Fruit fly (Drosophila melanogaster) whole organism, prepupa: ENCODE results near the gene Eip78C.

ENCODE experiments used
- CG10669 ChIP-seq: fragments of 200-800 bp; sonication (Bioruptor generic); optimal IDR thresholded peaks from 3 replicates; lab custom pipeline; 2018; ENCODE audit warnings: missing biosample characterization, mild to moderate bottlenecking, missing genetic modification characterization, moderate library complexity
- CG11902 ChIP-seq: fragments of 200-800 bp; sonication (Bioruptor generic); optimal IDR thresholded peaks from 3 replicates; lab custom pipeline; 2016; ENCODE audit warnings: missing biosample characterization, missing genetic modification characterization
- CG15336 ChIP-seq: fragments of 200-800 bp; sonication (Bioruptor generic); IDR thresholded peaks from 2 replicates; pipeline ENCODE4 v1.3.6; 2022; ENCODE audit warnings: missing biosample characterization, missing genetic modification characterization
- CG16779 ChIP-seq: fragments of 200-800 bp; sonication (Bioruptor generic); optimal IDR thresholded peaks from 3 replicates; lab custom pipeline; 2017; ENCODE audit warnings: missing biosample characterization, mild to moderate bottlenecking, missing genetic modification characterization
- CG3032 ChIP-seq: fragments of 200-800 bp; optimal IDR thresholded peaks from 2 replicates; lab custom pipeline; 2019; ENCODE audit warnings: missing biosample characterization, mild to moderate bottlenecking, missing genetic modification characterization, moderate library complexity
- CG31627 ChIP-seq: fragments of 200-800 bp; sonication (Bioruptor generic); optimal IDR thresholded peaks from 3 replicates; lab custom pipeline; 2016; ENCODE audit warnings: missing biosample characterization, missing genetic modification characterization
- CG32006 ChIP-seq: fragments of 200-800 bp; sonication (Bioruptor generic); optimal IDR thresholded peaks from 3 replicates; lab custom pipeline; 2017; ENCODE audit warnings: missing biosample characterization, mild to moderate bottlenecking, missing genetic modification characterization
- CG4318 ChIP-seq: fragments of 200-800 bp; sonication (Bioruptor generic); optimal IDR thresholded peaks from 3 replicates; lab custom pipeline; 2017; ENCODE audit warnings: missing biosample characterization, mild to moderate bottlenecking, missing genetic modification characterization
- CG6163 ChIP-seq: fragments of 200-800 bp; sonication (Bioruptor generic); IDR thresholded peaks from 3 replicates; pipeline ENCODE4 v1.3.6; 2022; ENCODE audit warnings: missing biosample characterization, missing genetic modification characterization
- CG6276 ChIP-seq: fragments of 200-800 bp; sonication (Bioruptor generic); optimal IDR thresholded peaks from 2 replicates; lab custom pipeline; 2017; ENCODE audit warnings: missing biosample characterization, mild to moderate bottlenecking, missing genetic modification characterization
- CG6854 ChIP-seq: fragments of 200-800 bp; sonication (Bioruptor generic); optimal IDR thresholded peaks from 2 replicates; lab custom pipeline; 2017; ENCODE audit warnings: missing biosample characterization, mild to moderate bottlenecking, missing genetic modification characterization
- CG8119 ChIP-seq: fragments of 200-800 bp; sonication (Bioruptor generic); IDR thresholded peaks from 3 replicates; pipeline ENCODE4 v1.3.6; 2022; ENCODE audit warnings: missing biosample characterization, missing genetic modification characterization
- CG9139 ChIP-seq: fragments of 200-800 bp; sonication (Bioruptor generic); optimal IDR thresholded peaks from 3 replicates; lab custom pipeline; 2017; ENCODE audit warnings: missing biosample characterization, mild to moderate bottlenecking, missing genetic modification characterization
- Eip75B ChIP-seq: fragments of 200-800 bp; sonication (Bioruptor generic); optimal IDR thresholded peaks from 3 replicates; lab custom pipeline; 2016; ENCODE audit warnings: missing biosample characterization, missing genetic modification characterization
- Eip93F ChIP-seq: fragments of 200-800 bp; sonication (Bioruptor generic); optimal IDR thresholded peaks from 2 replicates; lab custom pipeline; 2016; ENCODE audit warnings: missing biosample characterization, mild to moderate bottlenecking, missing genetic modification characterization
- Ets21C ChIP-seq: fragments of 200-800 bp; sonication (Bioruptor generic); optimal IDR thresholded peaks from 3 replicates; lab custom pipeline; 2016; ENCODE audit warnings: missing biosample characterization, missing genetic modification characterization
- Ets96B ChIP-seq: fragments of 200-800 bp; optimal IDR thresholded peaks from 2 replicates; lab custom pipeline; 2019; ENCODE audit warnings: missing biosample characterization, mild to moderate bottlenecking, missing genetic modification characterization, moderate library complexity
- Gug ChIP-seq: fragments of 200-800 bp; sonication (Bioruptor generic); IDR thresholded peaks from 2 replicates; pipeline ENCODE4 v1.3.6; 2022; ENCODE audit warnings: missing biosample characterization, missing genetic modification characterization
- Hr39 ChIP-seq: fragments of 200-800 bp; sonication (Bioruptor generic); optimal IDR thresholded peaks from 2 replicates; lab custom pipeline; 2016; ENCODE audit warnings: missing biosample characterization, missing genetic modification characterization
- Hr4 ChIP-seq: fragments of 200-800 bp; sonication (Bioruptor generic); optimal IDR thresholded peaks from 3 replicates; lab custom pipeline; 2016; ENCODE audit warnings: missing biosample characterization, missing genetic modification characterization
- Lpt ChIP-seq: fragments of 200-800 bp; sonication (Bioruptor generic); optimal IDR thresholded peaks from 3 replicates; lab custom pipeline; 2016; ENCODE audit warnings: missing biosample characterization, missing genetic modification characterization
- Met ChIP-seq: fragments of 200-800 bp; sonication (Bioruptor generic); optimal IDR thresholded peaks from 3 replicates; lab custom pipeline; 2016; ENCODE audit warnings: missing biosample characterization, missing genetic modification characterization
- Smox ChIP-seq: fragments of 200-800 bp; sonication (Bioruptor generic); optimal IDR thresholded peaks from 3 replicates; lab custom pipeline; 2016; ENCODE audit warnings: missing biosample characterization, missing genetic modification characterization
- Sox102F ChIP-seq: fragments of 200-800 bp; sonication (Bioruptor generic); optimal IDR thresholded peaks from 2 replicates; lab custom pipeline; 2016; ENCODE audit warnings: missing biosample characterization, mild to moderate bottlenecking, missing genetic modification characterization
- Sox14 ChIP-seq: fragments of 200-800 bp; sonication (Bioruptor generic); optimal IDR thresholded peaks from 3 replicates; lab custom pipeline; 2016; ENCODE audit warnings: missing biosample characterization, missing genetic modification characterization
- Sox15 ChIP-seq: fragments of 200-800 bp; sonication (Bioruptor generic); optimal IDR thresholded peaks from 3 replicates; lab custom pipeline; 2016; ENCODE audit warnings: missing biosample characterization, missing genetic modification characterization
- achi ChIP-seq: fragments of 200-800 bp; sonication (Bioruptor generic); optimal IDR thresholded peaks from 3 replicates; lab custom pipeline; 2016; ENCODE audit warnings: missing biosample characterization, missing genetic modification characterization
- acj6 ChIP-seq: fragments of 200-800 bp; sonication (Bioruptor generic); optimal IDR thresholded peaks from 3 replicates; lab custom pipeline; 2016; ENCODE audit warnings: missing biosample characterization, missing genetic modification characterization
- cyc ChIP-seq: fragments of 200-800 bp; sonication (Bioruptor generic); optimal IDR thresholded peaks from 3 replicates; lab custom pipeline; 2016; ENCODE audit warnings: missing biosample characterization, missing genetic modification characterization
- dac ChIP-seq: fragments of 200-800 bp; sonication (Bioruptor generic); optimal IDR thresholded peaks from 2 replicates; lab custom pipeline; 2017; ENCODE audit warnings: missing biosample characterization, mild to moderate bottlenecking, missing genetic modification characterization
- dsx ChIP-seq: fragments of 200-800 bp; optimal IDR thresholded peaks from 3 replicates; lab custom pipeline; 2019; ENCODE audit warnings: missing biosample characterization, mild to moderate bottlenecking, missing genetic modification characterization, moderate library complexity; ENCODE audit not compliant: poor library complexity, severe bottlenecking
- eg ChIP-seq: fragments of 200-800 bp; sonication (Bioruptor generic); IDR thresholded peaks from 3 replicates; pipeline ENCODE4 v1.3.6; 2022; ENCODE audit warnings: missing biosample characterization, missing genetic modification characterization
- fd85E ChIP-seq: fragments of 200-800 bp; sonication (Bioruptor generic); optimal IDR thresholded peaks from 3 replicates; lab custom pipeline; 2016; ENCODE audit warnings: missing biosample characterization, missing genetic modification characterization
- lz ChIP-seq: fragments of 200-800 bp; sonication (Bioruptor generic); optimal IDR thresholded peaks from 3 replicates; lab custom pipeline; 2016; ENCODE audit warnings: missing biosample characterization, missing genetic modification characterization
- net ChIP-seq: fragments of 200-800 bp; sonication (Bioruptor generic); optimal IDR thresholded peaks from 3 replicates; lab custom pipeline; 2016; ENCODE audit warnings: missing biosample characterization, missing genetic modification characterization
- salr ChIP-seq, 2 experiments: fragments of 200-800 bp; sonication (Bioruptor generic); optimal IDR thresholded peaks; 3 replicates each; lab custom pipeline; 2016 to 2018; ENCODE audit warnings: missing biosample characterization in 2 of 2, missing genetic modification characterization in 2 of 2, mild to moderate bottlenecking in 1 of 2
- spab ChIP-seq: fragments of 200-800 bp; sonication (Bioruptor generic); optimal IDR thresholded peaks from 2 replicates; lab custom pipeline; 2017; ENCODE audit warnings: missing biosample characterization, mild to moderate bottlenecking, missing genetic modification characterization, missing genetic modification reagents
- topi ChIP-seq: fragments of 200-800 bp; sonication (Bioruptor generic); optimal IDR thresholded peaks from 3 replicates; lab custom pipeline; 2016; ENCODE audit warnings: missing biosample characterization, missing genetic modification characterization
- vri ChIP-seq: fragments of 200-800 bp; sonication (Bioruptor generic); optimal IDR thresholded peaks from 3 replicates; lab custom pipeline; 2016; ENCODE audit warnings: missing biosample characterization, mild to moderate bottlenecking, missing genetic modification characterization

Eip78C gene

DNA sequence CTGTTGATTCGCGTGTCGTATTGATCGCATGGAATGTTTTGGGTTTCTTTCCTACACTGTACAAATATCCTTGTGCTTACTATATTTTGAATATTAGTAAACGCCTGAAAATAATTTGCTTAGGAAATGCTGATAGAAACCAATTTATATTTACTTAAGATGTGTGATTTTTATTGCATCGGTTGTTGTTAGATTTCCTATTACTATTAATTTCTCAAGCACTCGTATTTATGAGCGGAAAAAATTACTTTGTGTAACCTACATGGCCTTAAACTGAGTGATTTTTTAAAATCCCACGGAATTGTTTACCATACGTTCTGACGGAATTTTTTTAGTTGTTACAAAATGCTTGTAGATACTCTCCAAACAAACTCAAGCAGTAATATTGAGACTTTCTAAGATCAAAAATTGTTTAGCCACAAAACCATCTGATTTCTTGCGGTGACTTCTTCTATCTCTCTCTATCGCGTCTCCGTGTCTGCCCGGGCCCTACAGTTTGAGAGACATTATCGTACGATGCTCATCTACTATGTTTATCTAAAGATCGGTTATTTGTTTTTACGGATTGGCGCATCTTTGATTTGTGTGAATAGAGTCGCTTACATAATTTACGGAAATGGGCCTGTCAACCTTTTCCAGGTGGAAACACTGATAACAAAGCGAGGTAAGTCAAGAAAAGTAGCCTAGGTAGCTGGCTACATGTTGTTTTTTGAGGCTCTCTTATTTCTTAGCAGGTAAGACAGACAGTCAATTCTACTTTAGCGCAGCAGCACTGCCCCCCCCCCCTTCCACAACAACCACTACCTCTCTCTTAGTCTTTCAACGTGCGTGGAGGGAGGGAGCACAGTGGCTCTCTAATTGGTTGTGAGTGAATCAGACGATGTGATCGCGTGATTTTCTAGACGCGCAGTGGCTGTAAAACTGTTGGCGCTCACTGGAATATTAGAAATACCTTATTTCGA is 50.2 kb downstream of the Eip78C start (continued):
- TF ChIP-seq dac: no peak
- no peak for TF ChIP-seq Lpt
- no peak for TF ChIP-seq Gug (GFP tag; lab: Robert Waterston, UW)
- TF ChIP-seq CG8119 (GFP tag; lab: Robert Waterston, UW): no peak
- TF ChIP-seq Eip75B (GFP tag; lab: Kevin White, UChicago): peak; percentile 52
- peak; percentile 20 for TF ChIP-seq dsx (GFP tag; lab: Kevin White, UChicago)
- peak; percentile 41 for TF ChIP-seq Sox102F (GFP tag; lab: Kevin White, UChicago)
- no peak for TF ChIP-seq Ets96B (tag; lab: Kevin White, UChicago)
- peak; percentile 63 for TF ChIP-seq Met (GFP tag; lab: Kevin White, UChicago)
- TF ChIP-seq CG32006 (GFP tag; lab: Kevin White, UChicago): no peak
- peak; percentile 54 for TF ChIP-seq cyc (GFP tag; lab: Kevin White, UChicago)
- peak; percentile 49 for TF ChIP-seq acj6
- peak; percentile 62 for TF ChIP-seq Hr39 (GFP tag; lab: Kevin White, UChicago)
- TF ChIP-seq spab: no peak
- TF ChIP-seq fd85E (GFP tag; lab: Kevin White, UChicago): no peak
- no peak for TF ChIP-seq CG6276
- peak; percentile 49 for TF ChIP-seq Smox (GFP tag; lab: Kevin White, UChicago)
- TF ChIP-seq CG15336 (GFP tag; lab: Robert Waterston, UW): no peak
- TF ChIP-seq CG10669: no peak
- TF ChIP-seq CG16779 (tag; lab: Kevin White, UChicago): no peak
- TF ChIP-seq lz (GFP tag; lab: Kevin White, UChicago): peak; percentile 51
- peak; percentile 10 for TF ChIP-seq CG3032 (tag; lab: Kevin White, UChicago)
- TF ChIP-seq Hr4 (GFP tag; lab: Kevin White, UChicago): no peak
- TF ChIP-seq CG9139 (GFP tag; lab: Kevin White, UChicago): no peak
- 0 out of 3 replicates have a peak, but pooled peaks have one; percentile 18 for TF ChIP-seq CG6163 (GFP tag; lab: Robert Waterston, UW)
- TF ChIP-seq CG11902 (GFP tag; lab: Kevin White, UChicago): peak; percentile 1
- peak; percentile 48 for TF ChIP-seq Ets21C (GFP tag; lab: Kevin White, UChicago)
- no peak for TF ChIP-seq salr (GFP tag; optimal IDR thresholded peaks at IDR 0.05; lab: Kevin White, UChicago)
- TF ChIP-seq net (GFP tag; lab: Kevin White, UChicago): no peak
- peak; percentile 28 for TF ChIP-seq Sox14 (GFP tag; lab: Kevin White, UChicago)
- TF ChIP-seq achi (GFP tag; lab: Kevin White, UChicago): peak; percentile 28
- TF ChIP-seq topi: peak; percentile 53
- TF ChIP-seq vri (GFP tag; lab: Kevin White, UChicago): no peak
- no peak for TF ChIP-seq CG6854 (GFP tag; lab: Kevin White, UChicago)
- TF ChIP-seq eg (GFP tag; lab: Robert Waterston, UW): peak; percentile 42; the same call in 1 of the 3 replicates
- peak; percentile 42 for TF ChIP-seq CG31627 (GFP tag; lab: Kevin White, UChicago)
- peak; percentile 6 for TF ChIP-seq Sox15 (GFP tag; lab: Kevin White, UChicago)
- TF ChIP-seq CG4318 (GFP tag; lab: Kevin White, UChicago): no peak
- no peak for TF ChIP-seq Eip93F (GFP tag; lab: Kevin White, UChicago)
- TF ChIP-seq, all 60 proteins: peak for 32
